Worm (Caenorhabditis elegans) whole organism, L4 larva: ENCODE data around the gene lin-9.
A peak's percentile ranks its signal among the peaks of the same experiment; 100 is the strongest.

ENCODE experiments used
- D1046.2 ChIP-seq: fragments of 200-800 bp; sonication (Bioruptor generic); IDR thresholded peaks from 2 replicates; pipeline ENCODE4 v1.3.6; 2022; ENCODE audit warnings: missing genetic modification characterization, missing compliant biosample characterization
- F10B5.3 ChIP-seq: sonication (generic microtip); optimal IDR thresholded peaks from 2 replicates; lab custom pipeline; 2016; ENCODE audit warnings: mild to moderate bottlenecking, missing genetic modification characterization, missing compliant biosample characterization
- F26F4.8 ChIP-seq: fragments of 200-800 bp; sonication (Bioruptor generic); conservative IDR thresholded peaks from 2 replicates; pipeline ENCODE4 v1.3.6; 2022; ENCODE audit warnings: missing genetic modification characterization, missing compliant biosample characterization
- T20F7.1 ChIP-seq: fragments of 200-800 bp; sonication (Bioruptor generic); optimal IDR thresholded peaks from 2 replicates; lab custom pipeline; 2018; ENCODE audit warnings: mild to moderate bottlenecking, missing genetic modification characterization, missing compliant biosample characterization
- T26A8.4 ChIP-seq: fragments of 200-800 bp; sonication (Bioruptor generic); IDR thresholded peaks from 2 replicates; pipeline ENCODE4 v1.3.6; 2022; ENCODE audit warnings: missing genetic modification characterization, missing compliant biosample characterization
- Y105C5A.15 ChIP-seq: fragments of 200-800 bp; sonication (Bioruptor generic); IDR thresholded peaks from 2 replicates; pipeline ENCODE4 v1.3.6; 2022; ENCODE audit warnings: missing genetic modification characterization, missing compliant biosample characterization
- ZK337.2 ChIP-seq: fragments of 200-800 bp; sonication (Bioruptor generic); IDR thresholded peaks from 2 replicates; pipeline ENCODE4 v1.3.6; 2022; ENCODE audit warnings: missing genetic modification reagents, missing genetic modification characterization, missing compliant biosample characterization
- attf-4 ChIP-seq: sonication (generic microtip); optimal IDR thresholded peaks from 3 replicates; lab custom pipeline; 2017; ENCODE audit warnings: missing biosample characterization, missing genetic modification characterization
- ceh-44 ChIP-seq: fragments of 200-800 bp; sonication (Bioruptor generic); IDR thresholded peaks from 2 replicates; pipeline ENCODE4 v1.3.6; 2022; ENCODE audit warnings: missing genetic modification reagents, missing genetic modification characterization, missing compliant biosample characterization
- ceh-82 ChIP-seq: sonication (generic microtip); optimal IDR thresholded peaks from 2 replicates; lab custom pipeline; 2017; ENCODE audit warnings: missing biosample characterization, missing genetic modification characterization
- cey-2 ChIP-seq: sonication (generic microtip); optimal IDR thresholded peaks from 3 replicates; lab custom pipeline; 2017; ENCODE audit warnings: missing genetic modification characterization, mild to moderate bottlenecking, missing compliant biosample characterization, antibody characterized with exemption, borderline replicate concordance; ENCODE audit not compliant: insufficient read depth
- ctbp-1 ChIP-seq: fragments of 200-800 bp; sonication (Bioruptor generic); IDR thresholded peaks from 2 replicates; pipeline ENCODE4 v1.3.6; 2022; ENCODE audit warnings: missing genetic modification reagents, missing genetic modification characterization, missing compliant biosample characterization
- daf-12 ChIP-seq: fragments of 150-350 bp; optimal IDR thresholded peaks from 2 replicates; lab custom pipeline; 2014; ENCODE audit warnings: missing biosample characterization, missing genetic modification reagents, missing genetic modification characterization
- dmd-6 ChIP-seq: fragments of 200-800 bp; sonication (Bioruptor generic); IDR thresholded peaks from 2 replicates; pipeline ENCODE4 v1.3.6; 2022; ENCODE audit warnings: missing genetic modification reagents, missing genetic modification characterization, missing compliant biosample characterization
- dve-1 ChIP-seq: sonication (generic microtip); optimal IDR thresholded peaks from 2 replicates; lab custom pipeline; 2017; ENCODE audit warnings: antibody characterized with exemption, mild to moderate bottlenecking, missing genetic modification characterization, missing compliant biosample characterization; ENCODE audit not compliant: insufficient read depth
- egl-43 ChIP-seq: fragments of 200-800 bp; sonication (Bioruptor generic); IDR thresholded peaks from 2 replicates; pipeline ENCODE4 v1.3.6; 2022; ENCODE audit warnings: missing genetic modification reagents, missing genetic modification characterization, missing compliant biosample characterization
- fkh-10 ChIP-seq: fragments of 150-350 bp; optimal IDR thresholded peaks from 2 replicates; lab custom pipeline; 2014; ENCODE audit warnings: missing biosample characterization, missing genetic modification reagents, missing genetic modification characterization
- hmg-1.1 ChIP-seq: fragments of 200-800 bp; sonication (Bioruptor generic); IDR thresholded peaks from 2 replicates; pipeline ENCODE4 v1.3.6; 2022; ENCODE audit warnings: missing genetic modification reagents, missing genetic modification characterization, missing compliant biosample characterization
- lim-7 ChIP-seq: fragments of 200-800 bp; sonication (Bioruptor generic); IDR thresholded peaks from 2 replicates; pipeline ENCODE4 v1.3.6; 2022; ENCODE audit warnings: missing genetic modification characterization, missing compliant biosample characterization
- lin-15B ChIP-seq: fragments of 150-350 bp; sonication (generic microtip); optimal IDR thresholded peaks from 3 replicates; lab custom pipeline; 2014; ENCODE audit warnings: missing biosample characterization, missing genetic modification characterization
- lin-38 ChIP-seq: fragments of 200-800 bp; sonication (Bioruptor generic); IDR thresholded peaks from 2 replicates; pipeline ENCODE4 v1.3.6; 2022; ENCODE audit warnings: missing genetic modification reagents, missing genetic modification characterization, missing compliant biosample characterization
- lin-39 ChIP-seq: fragments of 150-350 bp; optimal IDR thresholded peaks from 2 replicates; lab custom pipeline; 2014; ENCODE audit warnings: missing biosample characterization, missing genetic modification reagents, missing genetic modification characterization
- madf-5 ChIP-seq, 2 experiments: fragments of 200-800 bp; sonication (Bioruptor generic); IDR thresholded peaks; 2 replicates each; pipeline ENCODE4 v1.3.6; 2022; ENCODE audit warnings: missing compliant biosample characterization in 2 of 2, missing genetic modification characterization in 2 of 2
- mxl-2 ChIP-seq: fragments of 200-800 bp; sonication (Bioruptor generic); conservative IDR thresholded peaks from 2 replicates; pipeline ENCODE4 v1.3.6; 2022; ENCODE audit warnings: missing genetic modification reagents, missing genetic modification characterization, missing compliant biosample characterization
- nhr-102 ChIP-seq: sonication (generic microtip); optimal IDR thresholded peaks from 2 replicates; lab custom pipeline; 2016; ENCODE audit warnings: mild to moderate bottlenecking, missing genetic modification characterization, moderate library complexity, missing compliant biosample characterization
- nhr-25 ChIP-seq: sonication (generic microtip); optimal IDR thresholded peaks from 2 replicates; lab custom pipeline; 2017; ENCODE audit warnings: missing genetic modification characterization, mild to moderate bottlenecking, missing compliant biosample characterization, antibody characterized with exemption, moderate library complexity, borderline replicate concordance; ENCODE audit not compliant: insufficient read depth
- nhr-41 ChIP-seq: fragments of 200-800 bp; sonication (Bioruptor generic); IDR thresholded peaks from 2 replicates; pipeline ENCODE4 v1.3.6; 2022; ENCODE audit warnings: missing genetic modification reagents, missing genetic modification characterization, missing compliant biosample characterization
- nhr-42 ChIP-seq: fragments of 200-800 bp; sonication (Bioruptor generic); IDR thresholded peaks from 2 replicates; pipeline ENCODE4 v1.3.6; 2022; ENCODE audit warnings: missing genetic modification characterization, missing compliant biosample characterization
- nhr-48 ChIP-seq: sonication (generic microtip); optimal IDR thresholded peaks from 2 replicates; lab custom pipeline; 2016; ENCODE audit warnings: mild to moderate bottlenecking, missing genetic modification characterization, missing compliant biosample characterization
- nhr-6 ChIP-seq: fragments of 150-350 bp; optimal IDR thresholded peaks from 2 replicates; lab custom pipeline; 2014; ENCODE audit warnings: missing biosample characterization, missing genetic modification characterization
- nhr-77 ChIP-seq: fragments of 150-350 bp; optimal IDR thresholded peaks from 2 replicates; lab custom pipeline; 2014; ENCODE audit warnings: missing biosample characterization, missing genetic modification characterization
- pha-4 ChIP-seq, 2 experiments: fragments of 150-350 bp in 1 of 2; fragments of 200-800 bp in 1 of 2; sonication (Bioruptor generic) in 1 of 2; IDR thresholded peaks in 1 of 2; optimal IDR thresholded peaks in 1 of 2; 2 replicates each; pipeline versions ENCODE4 v1.3.6 to Lab custom; 2014 to 2022; ENCODE audit warnings: missing genetic modification characterization in 2 of 2, missing genetic modification reagents in 2 of 2, missing biosample characterization in 1 of 2, missing compliant biosample characterization in 1 of 2
- php-3 ChIP-seq: fragments of 200-800 bp; sonication (Bioruptor generic); IDR thresholded peaks from 2 replicates; pipeline ENCODE4 v1.3.6; 2022; ENCODE audit warnings: missing genetic modification reagents, missing genetic modification characterization, missing compliant biosample characterization
- pqm-1 ChIP-seq: sonication (generic microtip); optimal IDR thresholded peaks from 2 replicates; lab custom pipeline; 2017; ENCODE audit warnings: missing biosample characterization, missing genetic modification characterization
- saeg-2 ChIP-seq: fragments of 200-800 bp; sonication (Bioruptor generic); IDR thresholded peaks from 2 replicates; pipeline ENCODE4 v1.3.6; 2022; ENCODE audit warnings: missing genetic modification reagents, missing genetic modification characterization, missing compliant biosample characterization
- spr-1 ChIP-seq: sonication (generic microtip); optimal IDR thresholded peaks from 2 replicates; lab custom pipeline; 2016; ENCODE audit warnings: mild to moderate bottlenecking, missing genetic modification characterization, missing compliant biosample characterization
- tra-1 ChIP-seq: fragments of 200-800 bp; sonication (Bioruptor generic); IDR thresholded peaks from 2 replicates; pipeline ENCODE4 v1.3.6; 2022; ENCODE audit warnings: missing genetic modification reagents, missing genetic modification characterization, missing compliant biosample characterization
- unc-39 ChIP-seq: sonication (generic microtip); optimal IDR thresholded peaks from 2 replicates; lab custom pipeline; 2017; ENCODE audit warnings: missing biosample characterization, missing genetic modification characterization
- unc-62 ChIP-seq, 3 experiments: fragments of 150-350 bp in 1 of 3; sonication (generic microtip); optimal IDR thresholded peaks in 2 of 3; peaks in 1 of 3; 1 replicate in 1 of 3; 2 replicates in 2 of 3; lab custom pipeline; 2014 to 2017; ENCODE audit warnings: missing biosample characterization in 3 of 3, missing genetic modification characterization in 3 of 3, missing genetic modification reagents in 3 of 3, missing genotype in 1 of 3
- vab-7 ChIP-seq: fragments of 200-800 bp; sonication (Bioruptor generic); IDR thresholded peaks from 2 replicates; pipeline ENCODE4 v1.3.6; 2022; ENCODE audit warnings: missing genetic modification reagents, missing genetic modification characterization, missing compliant biosample characterization
- zag-1 ChIP-seq: fragments of 150-350 bp; optimal IDR thresholded peaks from 2 replicates; lab custom pipeline; 2014; ENCODE audit warnings: missing biosample characterization, missing genetic modification characterization
- zfp-2 ChIP-seq: sonication (generic microtip); optimal IDR thresholded peaks from 2 replicates; lab custom pipeline; 2016; ENCODE audit warnings: mild to moderate bottlenecking, missing genetic modification characterization, missing compliant biosample characterization
- zip-11 ChIP-seq: fragments of 200-800 bp; sonication (Bioruptor generic); IDR thresholded peaks from 2 replicates; pipeline ENCODE4 v1.3.6; 2022; ENCODE audit warnings: missing genetic modification characterization, missing compliant biosample characterization
- ztf-7 ChIP-seq: fragments of 150-350 bp; optimal IDR thresholded peaks from 2 replicates; lab custom pipeline; 2014; ENCODE audit warnings: missing biosample characterization, missing genetic modification characterization

lin-9 gene

DNA sequence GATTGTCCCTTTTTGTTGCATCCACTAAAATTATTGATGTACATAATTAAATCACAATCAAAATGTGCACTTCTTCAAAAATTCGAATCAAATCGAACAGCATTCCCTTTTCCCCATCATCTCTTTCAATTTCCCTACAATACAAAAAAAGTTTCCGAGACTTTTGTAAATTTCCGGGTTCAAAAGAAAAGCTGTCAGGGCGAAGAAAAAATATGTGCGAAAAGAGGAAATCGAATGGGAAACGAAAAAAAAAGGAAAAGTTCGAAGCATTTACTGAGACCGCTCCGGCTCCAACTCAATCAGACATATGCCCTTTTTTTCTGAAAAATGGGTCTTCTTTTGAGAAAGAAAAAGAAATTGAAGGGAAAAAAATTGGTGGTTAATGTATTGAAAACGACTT, 45.2 kb upstream of the lin-9 start:
- no peak for TF ChIP-seq daf-12
- TF ChIP-seq fkh-10 (GFP tag; lab: Kevin White, UChicago) = peak; percentile 46

DNA sequence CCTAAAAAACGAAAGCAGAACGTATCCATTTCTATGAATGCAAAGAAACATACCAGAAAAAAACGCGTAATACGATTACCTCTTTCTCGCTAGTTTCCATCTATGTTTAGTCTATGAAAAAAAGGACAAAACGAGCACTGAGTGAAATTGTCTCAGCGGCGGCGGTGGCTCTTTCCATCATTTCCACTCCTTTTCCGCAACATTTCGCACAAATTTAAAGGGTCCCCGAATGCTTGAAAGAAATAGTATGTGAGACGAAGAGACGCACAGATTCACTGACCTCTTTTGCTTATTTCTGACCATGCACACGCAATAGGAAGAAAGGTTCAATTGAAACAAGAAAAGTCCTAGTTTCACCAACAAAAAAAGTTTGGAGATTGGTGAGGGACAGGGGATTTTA, 42.4 kb upstream of the lin-9 start:
- no peak for TF ChIP-seq nhr-48
- TF ChIP-seq hmg-1.1 = no peak
- peak; percentile 52 for TF ChIP-seq fkh-10 (GFP tag; lab: Kevin White, UChicago)
- TF ChIP-seq nhr-77 = no peak
- TF ChIP-seq pqm-1 = no peak

DNA sequence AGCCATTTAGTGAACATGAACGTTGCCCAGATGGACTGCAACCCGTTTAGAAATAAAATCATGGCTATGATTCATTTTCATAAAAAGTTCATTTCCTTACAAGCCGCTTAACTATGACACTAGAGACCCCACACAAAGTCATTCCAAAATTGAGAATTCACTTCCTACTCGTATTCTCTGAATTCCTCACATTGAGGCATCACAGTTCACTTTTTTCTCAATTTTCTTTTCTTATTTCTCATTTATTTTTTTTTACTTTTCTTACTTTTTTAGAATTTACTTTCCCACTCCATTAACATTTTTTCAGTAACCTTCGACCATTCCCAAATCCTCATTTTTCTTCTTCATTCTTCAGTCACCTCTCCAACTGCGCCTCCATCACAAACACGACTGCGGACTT, 40.4 kb upstream of the lin-9 start, which contains the start of gene dhrr-1:
dhrr-1 (plus strand) TSS at position 301 of the 400 bp plus-strand sequence.
- no peak for TF ChIP-seq cey-2 (tag; lab: Kevin White, UChicago)
- no peak for TF ChIP-seq pha-4 (GFP tag; IDR thresholded peaks at IDR 0.05; lab: Robert Waterston, UW)
- TF ChIP-seq pha-4 (tag; optimal IDR thresholded peaks at IDR 0.05; lab: Kevin White, UChicago) = no peak
- TF ChIP-seq madf-5 (GFP tag; IDR thresholded peaks at IDR 0.05; lab: Robert Waterston, UW) = no peak
- no peak for TF ChIP-seq T20F7.1 (GFP tag; lab: Kevin White, UChicago)
- TF ChIP-seq vab-7 (GFP tag; lab: Robert Waterston, UW) = no peak
- no peak for TF ChIP-seq attf-4 (tag; lab: Kevin White, UChicago)
- TF ChIP-seq unc-62 (GFP tag; optimal IDR thresholded peaks at IDR 0.05 in 1 of 2; lab: Kevin White, UChicago) = no peak
- TF ChIP-seq unc-62 (tag; optimal IDR thresholded peaks at IDR 0.05; lab: Kevin White, UChicago) = no peak
- TF ChIP-seq fkh-10 (GFP tag; lab: Kevin White, UChicago) = no peak
- TF ChIP-seq ceh-44 (GFP tag; lab: Robert Waterston, UW) = no peak
- no peak for TF ChIP-seq nhr-25 (tag; lab: Kevin White, UChicago)
- no peak for TF ChIP-seq spr-1 (tag; lab: Kevin White, UChicago)
- TF ChIP-seq ctbp-1 (GFP tag; lab: Robert Waterston, UW) = no peak
- TF ChIP-seq F26F4.8 (GFP tag; lab: Robert Waterston, UW) = no peak

DNA sequence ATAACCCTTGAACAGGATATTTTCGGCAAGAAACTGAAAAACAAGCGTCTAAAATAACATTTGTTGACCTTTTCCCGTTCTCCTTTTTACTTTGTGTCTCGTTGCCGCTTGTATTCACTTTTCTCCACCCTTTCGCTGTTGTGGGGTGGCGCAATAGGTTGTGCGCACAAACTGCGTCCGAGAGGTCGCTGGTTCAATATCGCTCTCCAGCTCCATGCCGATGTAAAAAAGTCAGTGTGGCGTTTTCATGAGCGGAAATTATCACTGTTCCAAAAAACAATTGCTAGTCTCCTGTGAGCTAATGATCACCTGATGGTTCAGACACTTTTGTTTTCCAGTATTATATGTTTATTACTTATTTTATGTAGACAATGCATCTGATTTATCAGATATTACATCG, 33.6 kb upstream of the lin-9 start:
- TF ChIP-seq nhr-41 (GFP tag; lab: Robert Waterston, UW) = peak; percentile 91
- peak; percentile 62; the same call in 1 of the 2 replicates for TF ChIP-seq nhr-42
- no peak; the same call in 1 of the 2 replicates for TF ChIP-seq lin-38 (GFP tag; lab: Robert Waterston, UW)
- peak; percentile 63; the same call in 1 of the 2 replicates for TF ChIP-seq D1046.2 (GFP tag; lab: Robert Waterston, UW)
- TF ChIP-seq tra-1 = peak; percentile 71
- TF ChIP-seq T26A8.4 (GFP tag; lab: Robert Waterston, UW) = no peak
- peak; percentile 21; the same call in 1 of the 2 replicates for TF ChIP-seq Y105C5A.15 (GFP tag; lab: Robert Waterston, UW)
- TF ChIP-seq mxl-2 (GFP tag; lab: Robert Waterston, UW) = 0 out of 2 replicates have a peak, but pooled peaks have one; percentile 57
- TF ChIP-seq dve-1 = no peak
- peak; percentile 77 for TF ChIP-seq T20F7.1 (GFP tag; lab: Kevin White, UChicago)
- no peak for TF ChIP-seq zip-11
- peak; percentile 80 for TF ChIP-seq dmd-6
- TF ChIP-seq lim-7 (GFP tag; lab: Robert Waterston, UW) = peak; percentile 94
- TF ChIP-seq php-3 (GFP tag; lab: Robert Waterston, UW) = no peak; the same call in 1 of the 2 replicates
- TF ChIP-seq unc-39 = no peak
- no peak for TF ChIP-seq lin-15B (tag; lab: Kevin White, UChicago)
- TF ChIP-seq nhr-6 (tag; lab: Kevin White, UChicago) = no peak
- TF ChIP-seq ceh-82 = no peak
- no peak for TF ChIP-seq lin-39 (tag; lab: Kevin White, UChicago)
- TF ChIP-seq egl-43 (GFP tag; lab: Robert Waterston, UW) = no peak; the same call in 1 of the 2 replicates
- no peak for TF ChIP-seq zag-1 (tag; lab: Kevin White, UChicago)
- TF ChIP-seq ZK337.2 (GFP tag; lab: Robert Waterston, UW) = peak; percentile 78
- TF ChIP-seq ztf-7 = peak; percentile 46
- TF ChIP-seq saeg-2 (GFP tag; lab: Robert Waterston, UW) = no peak
- peak; percentile 74; the same call in 1 of the 2 replicates for TF ChIP-seq ceh-44 (GFP tag; lab: Robert Waterston, UW)
- TF ChIP-seq zfp-2 (tag; lab: Kevin White, UChicago) = no peak
- TF ChIP-seq nhr-102 = no peak
- no peak for TF ChIP-seq pqm-1
- peak; percentile 7 for TF ChIP-seq F10B5.3 (tag; lab: Kevin White, UChicago)
- peak; percentile 82 for TF ChIP-seq pha-4 (GFP tag; IDR thresholded peaks at IDR 0.05; lab: Robert Waterston, UW)
- no peak for TF ChIP-seq pha-4 (tag; optimal IDR thresholded peaks at IDR 0.05; lab: Kevin White, UChicago)
